Worm (Caenorhabditis elegans): ENCODE measurements around the gene C27A7.9.

DNA sequence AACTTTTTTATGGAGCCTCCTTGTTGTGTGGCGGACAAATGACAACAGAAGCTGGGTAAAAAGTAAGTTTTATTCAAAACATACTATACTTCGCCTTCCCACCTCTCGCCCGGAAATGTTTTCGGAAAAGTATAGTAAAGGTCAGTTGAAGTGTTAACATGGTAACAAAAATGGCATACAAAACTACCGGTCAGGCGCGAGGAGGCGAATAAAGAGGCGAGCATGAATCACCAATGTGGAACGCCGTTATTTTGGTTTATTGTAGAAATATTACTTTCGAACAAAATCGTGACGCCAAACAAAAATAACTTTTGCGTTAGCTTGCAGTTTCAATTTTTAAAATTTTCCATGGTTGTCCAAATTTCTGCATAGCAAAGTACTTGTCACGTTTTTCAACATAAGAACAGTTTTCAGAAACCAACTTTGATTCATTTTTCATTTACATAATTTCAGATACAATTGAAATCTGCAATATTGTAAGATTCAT is 36.8 kb downstream of the C27A7.9 start, which contains the start of gene C13C4.8:
- TF ChIP-seq lin-39 (tag; optimal IDR thresholded peaks at IDR 0.05) (no peak), lsy-12 (tag; optimal IDR thresholded peaks at IDR 0.05) (no peak), unc-62 (GFP tag; optimal IDR thresholded peaks at IDR 0.05) (no peak), snpc-4 (tag; optimal IDR thresholded peaks at IDR 0.05) (no peak), ama-1 (optimal IDR thresholded peaks at IDR 0.05) (no peak), nhr-12 (tag; optimal IDR thresholded peaks at IDR 0.05) (no peak), R02D3.7 (tag; optimal IDR thresholded peaks at IDR 0.05) (no peak), tbx-2 (tag; optimal IDR thresholded peaks at IDR 0.05) (no peak), elt-3 (tag; optimal IDR thresholded peaks at IDR 0.05) (no peak)

All from whole organism, L3 larva.